Fruit fly (Drosophila melanogaster) whole organism, embryonic: Measurements from ENCODE around the gene Nca.

Experiments
- Aef1 ChIP-seq: fragments of 200-800 bp; sonication (Bioruptor generic); IDR thresholded peaks from 3 replicates; pipeline ENCODE4 v1.3.6; 2022; ENCODE audit warnings: missing biosample characterization, missing genetic modification characterization
- BEAF-32 ChIP-seq: fragments of 200-800 bp; sonication (Bioruptor generic); optimal IDR thresholded peaks from 3 replicates; lab custom pipeline; 2017; ENCODE audit warnings: missing biosample characterization, missing genetic modification characterization, mild to moderate bottlenecking, moderate library complexity, missing genetic modification reagents
- Bteb2 ChIP-seq: fragments of 200-800 bp; sonication (Bioruptor generic); optimal IDR thresholded peaks from 2 replicates; lab custom pipeline; 2016; ENCODE audit warnings: missing biosample characterization, missing genetic modification characterization
- CG1024 ChIP-seq: fragments of 200-800 bp; sonication (Bioruptor generic); IDR thresholded peaks from 2 replicates; pipeline ENCODE4 v1.3.6; 2022; ENCODE audit warnings: missing biosample characterization, missing genetic modification characterization
- CG12219 ChIP-seq: fragments of 200-800 bp; sonication (Bioruptor generic); optimal IDR thresholded peaks from 3 replicates; lab custom pipeline; 2018; ENCODE audit warnings: missing biosample characterization, mild to moderate bottlenecking, missing genetic modification characterization
- CG1233 ChIP-seq: fragments of 200-800 bp; sonication (Bioruptor generic); optimal IDR thresholded peaks from 4 replicates; lab custom pipeline; 2018; ENCODE audit warnings: missing biosample characterization, mild to moderate bottlenecking, missing genetic modification characterization
- CG13624 ChIP-seq: fragments of 200-800 bp; sonication (Bioruptor generic); optimal IDR thresholded peaks from 2 replicates; lab custom pipeline; 2016; ENCODE audit warnings: missing biosample characterization, missing genetic modification characterization
- CG14965 ChIP-seq: fragments of 200-800 bp; sonication (Bioruptor generic); optimal IDR thresholded peaks from 2 replicates; lab custom pipeline; 2016; ENCODE audit warnings: missing biosample characterization, missing genetic modification characterization, borderline replicate concordance
- CG15073 ChIP-seq: fragments of 200-800 bp; sonication (Bioruptor generic); optimal IDR thresholded peaks from 2 replicates; lab custom pipeline; 2016; ENCODE audit warnings: missing biosample characterization, missing genetic modification characterization
- CG1602 ChIP-seq: fragments of 200-800 bp; sonication (Bioruptor generic); optimal IDR thresholded peaks from 3 replicates; lab custom pipeline; 2016; ENCODE audit warnings: missing biosample characterization, missing genetic modification characterization
- CG17328 ChIP-seq: fragments of 200-800 bp; sonication (Bioruptor generic); IDR thresholded peaks from 2 replicates; pipeline ENCODE4 v1.3.6; 2022; ENCODE audit warnings: missing biosample characterization, missing genetic modification characterization
- CG17385 ChIP-seq: fragments of 200-800 bp; sonication (Bioruptor generic); optimal IDR thresholded peaks from 3 replicates; lab custom pipeline; 2018; ENCODE audit warnings: missing biosample characterization, mild to moderate bottlenecking, missing genetic modification characterization
- CG17612 ChIP-seq: fragments of 200-800 bp; sonication (Bioruptor generic); IDR thresholded peaks from 2 replicates; pipeline ENCODE4 v1.3.6; 2022; ENCODE audit warnings: missing biosample characterization, missing genetic modification characterization
- CG2120 ChIP-seq: fragments of 200-800 bp; sonication (Bioruptor generic); optimal IDR thresholded peaks from 3 replicates; lab custom pipeline; 2016; ENCODE audit warnings: missing biosample characterization, missing genetic modification characterization
- CG3163 ChIP-seq: fragments of 200-800 bp; sonication (Bioruptor generic); optimal IDR thresholded peaks from 3 replicates; lab custom pipeline; 2016; ENCODE audit warnings: missing biosample characterization, missing genetic modification characterization
- CG42726 ChIP-seq: fragments of 200-800 bp; sonication (Bioruptor generic); IDR thresholded peaks from 2 replicates; pipeline ENCODE4 v1.3.6; 2022; ENCODE audit warnings: missing biosample characterization, missing genetic modification characterization; ENCODE audit not compliant: partially characterized antibody
- CG4424 ChIP-seq: fragments of 200-800 bp; sonication (Bioruptor generic); optimal IDR thresholded peaks from 3 replicates; lab custom pipeline; 2016; ENCODE audit warnings: missing biosample characterization, missing genetic modification characterization
- CG4707 ChIP-seq: fragments of 200-800 bp; sonication (Bioruptor generic); optimal IDR thresholded peaks from 2 replicates; lab custom pipeline; 2018; ENCODE audit warnings: missing biosample characterization, mild to moderate bottlenecking, missing genetic modification characterization, moderate library complexity
- CG5953 ChIP-seq: fragments of 200-800 bp; sonication (Bioruptor generic); IDR thresholded peaks from 2 replicates; pipeline ENCODE4 v1.3.6; 2022; ENCODE audit warnings: missing biosample characterization, missing genetic modification characterization
- CG6689 ChIP-seq: fragments of 200-800 bp; sonication (Bioruptor generic); IDR thresholded peaks from 2 replicates; pipeline ENCODE4 v1.3.6; 2022; ENCODE audit warnings: missing biosample characterization, missing genetic modification characterization
- CG7357 ChIP-seq: fragments of 200-800 bp; sonication (Bioruptor generic); IDR thresholded peaks from 3 replicates; pipeline ENCODE4 v1.3.6; 2022; ENCODE audit warnings: missing biosample characterization, missing genetic modification characterization
- CG8765 ChIP-seq: fragments of 200-800 bp; sonication (Bioruptor generic); IDR thresholded peaks from 2 replicates; pipeline ENCODE4 v1.3.6; 2022; ENCODE audit warnings: missing biosample characterization, missing genetic modification characterization
- CG9215 ChIP-seq: fragments of 200-800 bp; sonication (Bioruptor generic); IDR thresholded peaks from 2 replicates; pipeline ENCODE4 v1.3.6; 2022; ENCODE audit warnings: missing biosample characterization, missing genetic modification characterization
- Camta ChIP-seq: fragments of 200-800 bp; sonication (Bioruptor generic); optimal IDR thresholded peaks from 2 replicates; lab custom pipeline; 2016; ENCODE audit warnings: missing biosample characterization, missing genetic modification characterization
- Dbx ChIP-seq: fragments of 200-800 bp; sonication (Bioruptor generic); IDR thresholded peaks from 3 replicates; pipeline ENCODE4 v1.3.6; 2022; ENCODE audit warnings: missing biosample characterization, missing genetic modification characterization
- Dek ChIP-seq: fragments of 200-800 bp; sonication (Bioruptor generic); optimal IDR thresholded peaks from 3 replicates; lab custom pipeline; 2019; ENCODE audit warnings: missing biosample characterization, mild to moderate bottlenecking, missing genetic modification characterization, moderate library complexity
- Gug ChIP-seq: fragments of 200-800 bp; sonication (Bioruptor generic); IDR thresholded peaks from 4 replicates; pipeline ENCODE4 v1.3.6; 2022; ENCODE audit warnings: missing biosample characterization, missing genetic modification characterization
- HHEX ChIP-seq: fragments of 200-800 bp; sonication (Bioruptor generic); optimal IDR thresholded peaks from 3 replicates; lab custom pipeline; 2017; ENCODE audit warnings: missing biosample characterization, mild to moderate bottlenecking, missing genetic modification characterization, missing genetic modification reagents
- Hmx ChIP-seq: fragments of 200-800 bp; sonication (Bioruptor generic); optimal IDR thresholded peaks from 2 replicates; lab custom pipeline; 2016; ENCODE audit warnings: missing biosample characterization, missing genetic modification characterization
- NFAT ChIP-seq: fragments of 200-800 bp; sonication (Bioruptor generic); IDR thresholded peaks from 2 replicates; pipeline ENCODE4 v1.3.6; 2022; ENCODE audit warnings: missing biosample characterization, missing genetic modification characterization
- Nf-YA ChIP-seq: fragments of 200-800 bp; sonication (Bioruptor generic); IDR thresholded peaks from 2 replicates; pipeline ENCODE4 v1.3.6; 2022; ENCODE audit warnings: missing biosample characterization, missing genetic modification characterization
- Sox100B ChIP-seq: fragments of 200-800 bp; sonication (Bioruptor generic); optimal IDR thresholded peaks from 3 replicates; lab custom pipeline; 2018; ENCODE audit warnings: missing biosample characterization, mild to moderate bottlenecking, missing genetic modification characterization
- aop ChIP-seq: fragments of 200-800 bp; sonication (Bioruptor generic); IDR thresholded peaks from 2 replicates; pipeline ENCODE4 v1.3.6; 2022; ENCODE audit warnings: missing biosample characterization, missing genetic modification characterization
- bab2 ChIP-seq: fragments of 200-800 bp; sonication (Bioruptor generic); optimal IDR thresholded peaks from 2 replicates; lab custom pipeline; 2016; ENCODE audit warnings: missing biosample characterization, missing genetic modification characterization
- cato ChIP-seq: fragments of 200-800 bp; sonication (Bioruptor generic); optimal IDR thresholded peaks from 2 replicates; lab custom pipeline; 2016; ENCODE audit warnings: missing biosample characterization, missing genetic modification characterization, borderline replicate concordance
- da ChIP-seq: fragments of 200-800 bp; sonication (Bioruptor generic); optimal IDR thresholded peaks from 2 replicates; lab custom pipeline; 2016; ENCODE audit warnings: missing biosample characterization, missing genetic modification characterization
- dan ChIP-seq: fragments of 200-800 bp; sonication (Bioruptor generic); IDR thresholded peaks from 2 replicates; pipeline ENCODE4 v1.3.6; 2022; ENCODE audit warnings: missing biosample characterization, missing genetic modification characterization
- fd64A ChIP-seq: fragments of 200-800 bp; sonication (Bioruptor generic); optimal IDR thresholded peaks from 3 replicates; lab custom pipeline; 2018; ENCODE audit warnings: missing biosample characterization, mild to moderate bottlenecking, missing genetic modification characterization
- h ChIP-seq: fragments of >200 bp; optimal IDR thresholded peaks from 2 replicates; lab custom pipeline; 2017
- hbn ChIP-seq: fragments of 200-800 bp; sonication (Bioruptor generic); IDR thresholded peaks from 2 replicates; pipeline ENCODE4 v1.3.6; 2022; ENCODE audit warnings: missing biosample characterization, missing genetic modification characterization; ENCODE audit not compliant: partially characterized antibody
- inv ChIP-seq: fragments of 200-800 bp; sonication (Bioruptor generic); IDR thresholded peaks from 2 replicates; pipeline ENCODE4 v1.3.6; 2022; ENCODE audit warnings: missing biosample characterization, missing genetic modification characterization; ENCODE audit not compliant: partially characterized antibody
- lilli ChIP-seq: fragments of 200-800 bp; sonication (Bioruptor generic); optimal IDR thresholded peaks from 3 replicates; lab custom pipeline; 2016; ENCODE audit warnings: missing biosample characterization, missing genetic modification characterization
- lmd ChIP-seq: fragments of 200-800 bp; sonication (Bioruptor generic); IDR thresholded peaks from 2 replicates; pipeline ENCODE4 v1.3.6; 2022; ENCODE audit warnings: missing biosample characterization, missing genetic modification characterization
- nerfin-2 ChIP-seq: fragments of 200-800 bp; sonication (Bioruptor generic); IDR thresholded peaks from 2 replicates; pipeline ENCODE4 v1.3.6; 2022; ENCODE audit warnings: missing biosample characterization, missing genetic modification characterization; ENCODE audit not compliant: partially characterized antibody
- oc ChIP-seq: fragments of 200-800 bp; sonication (Bioruptor generic); optimal IDR thresholded peaks from 2 replicates; lab custom pipeline; 2018; ENCODE audit warnings: missing biosample characterization, mild to moderate bottlenecking, missing genetic modification characterization, moderate library complexity
- pnt ChIP-seq: fragments of 200-800 bp; sonication (Bioruptor generic); optimal IDR thresholded peaks from 3 replicates; lab custom pipeline; 2016; ENCODE audit warnings: missing biosample characterization, missing genetic modification characterization
- repo ChIP-seq: fragments of 200-800 bp; sonication (Bioruptor generic); optimal IDR thresholded peaks from 2 replicates; lab custom pipeline; 2016; ENCODE audit warnings: missing biosample characterization, missing genetic modification characterization
- salm ChIP-seq: fragments of 200-800 bp; sonication (Bioruptor generic); optimal IDR thresholded peaks from 2 replicates; lab custom pipeline; 2018; ENCODE audit warnings: missing biosample characterization, mild to moderate bottlenecking, missing genetic modification characterization
- slbo ChIP-seq: fragments of 200-800 bp; sonication (Bioruptor generic); IDR thresholded peaks from 2 replicates; pipeline ENCODE4 v1.3.6; 2022; ENCODE audit warnings: missing biosample characterization, missing genetic modification characterization
- trh ChIP-seq: fragments of 200-800 bp; sonication (Bioruptor generic); optimal IDR thresholded peaks from 2 replicates; lab custom pipeline; 2016; ENCODE audit warnings: missing biosample characterization, missing genetic modification characterization

Nca gene

DNA sequence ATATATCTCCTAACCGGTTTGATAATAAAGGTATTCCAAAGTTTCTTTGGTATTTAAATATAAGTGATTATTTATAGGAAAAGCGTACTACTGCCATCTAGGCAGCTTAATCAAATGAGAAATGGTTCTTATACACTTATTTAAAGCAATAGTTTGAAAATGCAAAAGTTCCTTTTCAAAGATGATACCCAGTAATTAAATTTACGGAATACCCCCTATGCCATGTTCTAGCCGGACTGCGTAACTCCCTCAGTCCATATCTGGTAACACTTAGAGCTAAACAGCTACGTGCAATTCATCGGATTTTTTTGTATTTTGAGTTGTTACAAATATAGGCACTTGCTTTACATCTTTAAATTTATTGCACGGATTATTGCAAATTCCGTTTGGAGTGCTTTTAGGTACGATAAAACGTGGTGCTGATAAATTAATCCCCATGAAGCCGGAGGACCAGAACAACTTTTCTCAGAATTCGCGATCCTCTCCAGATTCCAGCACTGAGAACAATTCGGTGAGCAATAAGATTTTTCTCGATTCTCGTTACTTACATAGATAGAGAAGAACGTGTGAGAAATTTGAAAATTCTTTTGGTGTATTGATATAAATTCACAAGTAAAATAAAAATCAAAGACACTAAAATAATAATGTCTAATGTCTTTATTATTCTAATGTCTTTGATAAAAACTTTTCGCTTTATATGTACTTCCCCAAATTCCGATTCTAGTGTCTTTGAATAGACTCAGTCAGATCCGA lies 11.0 kb downstream of the Nca start, which contains the start of gene CG7668 (continued):
- peak; percentile 60 for TF ChIP-seq CG3163 (GFP tag; lab: Kevin White, UChicago)
- TF ChIP-seq CG8765 (GFP tag; lab: Robert Waterston, UW), result peak; percentile 86
- peak; percentile 88 for TF ChIP-seq HHEX (GFP tag; lab: Kevin White, UChicago)
- TF ChIP-seq CG6689 (GFP tag; lab: Robert Waterston, UW), result peak; percentile 88
- TF ChIP-seq repo (GFP tag; lab: Kevin White, UChicago), result peak; percentile 73
- TF ChIP-seq NFAT, result no peak; the same call in 1 of the 2 replicates
- no peak; the same call in 1 of the 2 replicates for TF ChIP-seq CG17612 (GFP tag; lab: Robert Waterston, UW)
- no peak for TF ChIP-seq dan (GFP tag; lab: Robert Waterston, UW)
- TF ChIP-seq CG1602 (GFP tag; lab: Kevin White, UChicago), result peak; percentile 92
- no peak for TF ChIP-seq aop (GFP tag; lab: Robert Waterston, UW)
- peak; percentile 83 for TF ChIP-seq CG13624 (GFP tag; lab: Kevin White, UChicago)
- peak; percentile 87 for TF ChIP-seq CG1024 (GFP tag; lab: Robert Waterston, UW)
- peak; percentile 84 for TF ChIP-seq Dbx
- peak; percentile 79; the same call in 3 of the 4 replicates for TF ChIP-seq Gug (GFP tag; lab: Robert Waterston, UW)
- TF ChIP-seq CG12219 (GFP tag; lab: Kevin White, UChicago), result peak; percentile 87
- TF ChIP-seq slbo (GFP tag; lab: Robert Waterston, UW), result peak; percentile 91
- TF ChIP-seq da, result peak; percentile 53
- no peak; the same call in 1 of the 2 replicates for TF ChIP-seq lmd (GFP tag; lab: Robert Waterston, UW)
- TF ChIP-seq Nf-YA, result peak; percentile 75
- peak; percentile 44; the same call in 1 of the 2 replicates for TF ChIP-seq nerfin-2 (GFP tag; lab: Robert Waterston, UW)
- TF ChIP-seq Bteb2 (GFP tag; lab: Kevin White, UChicago), result peak; percentile 91
- no peak for TF ChIP-seq CG9215 (GFP tag; lab: Robert Waterston, UW)
- TF ChIP-seq Sox100B (GFP tag; lab: Kevin White, UChicago), result peak; percentile 83
- peak; percentile 42 for TF ChIP-seq CG14965 (GFP tag; lab: Kevin White, UChicago)
- TF ChIP-seq trh (GFP tag; lab: Kevin White, UChicago), result peak; percentile 82
- TF ChIP-seq CG7357 (GFP tag; lab: Robert Waterston, UW), result peak; percentile 72
- TF ChIP-seq lilli, result peak; percentile 90
- peak; percentile 89 for TF ChIP-seq salm
- TF ChIP-seq BEAF-32 (GFP tag; lab: Kevin White, UChicago), result peak; percentile 54
- peak; percentile 86 for TF ChIP-seq bab2 (GFP tag; lab: Kevin White, UChicago)
- TF ChIP-seq inv (GFP tag; lab: Robert Waterston, UW), result no peak
- TF ChIP-seq CG4707 (GFP tag; lab: Kevin White, UChicago), result peak; percentile 77
- peak; percentile 77 for TF ChIP-seq Aef1 (GFP tag; lab: Robert Waterston, UW)
- no peak for TF ChIP-seq h (lab: Kevin White, UChicago)
- TF ChIP-seq CG2120 (GFP tag; lab: Kevin White, UChicago), result peak; percentile 93
- peak; percentile 84 for TF ChIP-seq CG17385 (GFP tag; lab: Kevin White, UChicago)
- TF ChIP-seq cato, result peak; percentile 78
- peak; percentile 87 for TF ChIP-seq CG1233 (GFP tag; lab: Kevin White, UChicago)
- TF ChIP-seq CG17328 (GFP tag; lab: Robert Waterston, UW), result peak; percentile 93
- TF ChIP-seq CG4424 (GFP tag; lab: Kevin White, UChicago), result peak; percentile 90
- no peak for TF ChIP-seq CG15073 (GFP tag; lab: Kevin White, UChicago)
- TF ChIP-seq oc, result peak; percentile 92
- TF ChIP-seq fd64A (GFP tag; lab: Kevin White, UChicago), result no peak
- peak; percentile 71 for TF ChIP-seq Hmx (GFP tag; lab: Kevin White, UChicago)
- TF ChIP-seq Dek, result peak; percentile 88
- TF ChIP-seq hbn (GFP tag; lab: Robert Waterston, UW), result no peak
- TF ChIP-seq CG42726 (GFP tag; lab: Robert Waterston, UW), result no peak
- peak; percentile 85 for TF ChIP-seq pnt (GFP tag; lab: Kevin White, UChicago)
- peak; percentile 89 for TF ChIP-seq Camta (GFP tag; lab: Kevin White, UChicago)
- TF ChIP-seq CG5953 (GFP tag; lab: Robert Waterston, UW), result peak; percentile 82
